Worm (Caenorhabditis elegans) whole organism, L1 larva: ENCODE results near the gene prp-8.

Source experiments
- C04F5.9 ChIP-seq: sonication (generic microtip); optimal IDR thresholded peaks from 2 replicates; lab custom pipeline; 2016; ENCODE audit warnings: missing genetic modification characterization, missing compliant biosample characterization
- C16A3.4 ChIP-seq: fragments of 150-350 bp; optimal IDR thresholded peaks from 2 replicates; lab custom pipeline; 2014; ENCODE audit warnings: missing biosample characterization, missing genetic modification characterization
- C34B4.2 ChIP-seq: sonication (generic microtip); optimal IDR thresholded peaks from 2 replicates; lab custom pipeline; 2017; ENCODE audit warnings: mild to moderate bottlenecking, missing genetic modification characterization, missing compliant biosample characterization
- Y116A8C.19 ChIP-seq: sonication (generic microtip); optimal IDR thresholded peaks from 2 replicates; lab custom pipeline; 2016; ENCODE audit warnings: missing compliant biosample characterization, missing genetic modification characterization, borderline replicate concordance
- alr-1 ChIP-seq: fragments of 200-800 bp; sonication (Bioruptor generic); optimal IDR thresholded peaks from 2 replicates; lab custom pipeline; 2018; ENCODE audit warnings: borderline replicate concordance, mild to moderate bottlenecking, missing genetic modification characterization, missing compliant biosample characterization
- ama-1 ChIP-seq: fragments of 150-350 bp; optimal IDR thresholded peaks from 2 replicates; lab custom pipeline; 2014
- ceh-63 ChIP-seq: fragments of 200-800 bp; sonication (Bioruptor generic); optimal IDR thresholded peaks from 2 replicates; lab custom pipeline; 2018; ENCODE audit warnings: mild to moderate bottlenecking, missing genetic modification characterization, missing compliant biosample characterization
- ceh-8 ChIP-seq: fragments of 200-800 bp; sonication (Bioruptor generic); optimal IDR thresholded peaks from 2 replicates; lab custom pipeline; 2018; ENCODE audit warnings: mild to moderate bottlenecking, missing genetic modification characterization, moderate library complexity, missing compliant biosample characterization
- ceh-90 ChIP-seq: sonication (generic microtip); optimal IDR thresholded peaks from 2 replicates; lab custom pipeline; 2016; ENCODE audit warnings: missing genetic modification characterization, missing compliant biosample characterization
- ces-1 ChIP-seq: fragments of 150-350 bp; optimal IDR thresholded peaks from 2 replicates; lab custom pipeline; 2014; ENCODE audit warnings: missing biosample characterization, missing genetic modification reagents, missing genetic modification characterization
- dsc-1 ChIP-seq: sonication (generic microtip); optimal IDR thresholded peaks from 2 replicates; lab custom pipeline; 2016; ENCODE audit warnings: mild to moderate bottlenecking, missing genetic modification characterization, missing compliant biosample characterization
- efl-3 ChIP-seq: fragments of 200-800 bp; sonication (Bioruptor generic); optimal IDR thresholded peaks from 2 replicates; lab custom pipeline; 2018; ENCODE audit warnings: mild to moderate bottlenecking, missing genetic modification characterization, missing compliant biosample characterization
- elt-3 ChIP-seq, 6 experiments: fragments of 150-350 bp in 1 of 6; sonication (generic microtip); optimal IDR thresholded peaks; 2 replicates each; lab custom pipeline; 2017 to 2018; ENCODE audit warnings: missing biosample characterization in 6 of 6, missing genetic modification characterization in 6 of 6, inconsistent platforms in 1 of 6
- ets-5 ChIP-seq: fragments of 200-800 bp; sonication (Bioruptor generic); IDR thresholded peaks from 2 replicates; pipeline ENCODE4 v1.3.6; 2022; ENCODE audit warnings: missing genetic modification characterization, missing compliant biosample characterization
- fkh-4 ChIP-seq: sonication (generic microtip); optimal IDR thresholded peaks from 2 replicates; lab custom pipeline; 2016; ENCODE audit warnings: missing compliant biosample characterization, missing genetic modification characterization, borderline replicate concordance
- fkh-8 ChIP-seq: sonication (generic microtip); optimal IDR thresholded peaks from 2 replicates; lab custom pipeline; 2016; ENCODE audit warnings: mild to moderate bottlenecking, missing genetic modification characterization, missing compliant biosample characterization
- fos-1 ChIP-seq: fragments of 150-350 bp; optimal IDR thresholded peaks from 2 replicates; lab custom pipeline; 2014; ENCODE audit warnings: missing biosample characterization, missing genetic modification characterization
- hlh-17 ChIP-seq: fragments of 200-800 bp; sonication (Bioruptor generic); optimal IDR thresholded peaks from 2 replicates; lab custom pipeline; 2018; ENCODE audit warnings: missing genetic modification characterization, mild to moderate bottlenecking, missing compliant biosample characterization, moderate library complexity, borderline replicate concordance
- hlh-4 ChIP-seq: sonication (generic microtip); optimal IDR thresholded peaks from 2 replicates; lab custom pipeline; 2016; ENCODE audit warnings: mild to moderate bottlenecking, missing genetic modification characterization, missing compliant biosample characterization
- irx-1 ChIP-seq: sonication (generic microtip); optimal IDR thresholded peaks from 2 replicates; lab custom pipeline; 2016; ENCODE audit warnings: missing genetic modification characterization, missing compliant biosample characterization
- isw-1 ChIP-seq: fragments of 200-800 bp; sonication (Bioruptor generic); IDR thresholded peaks from 2 replicates; pipeline ENCODE4 v1.3.6; 2022; ENCODE audit warnings: missing genetic modification characterization, missing compliant biosample characterization
- jun-1 ChIP-seq: fragments of 150-350 bp; optimal IDR thresholded peaks from 2 replicates; lab custom pipeline; 2014; ENCODE audit warnings: missing biosample characterization, missing genetic modification reagents, missing genetic modification characterization
- lin-13 ChIP-seq: fragments of 150-350 bp; optimal IDR thresholded peaks from 2 replicates; lab custom pipeline; 2014; ENCODE audit warnings: missing biosample characterization, missing genetic modification reagents, missing genetic modification characterization
- lin-14 ChIP-seq: fragments of 200-800 bp; sonication (Bioruptor generic); optimal IDR thresholded peaks from 2 replicates; lab custom pipeline; 2018; ENCODE audit warnings: mild to moderate bottlenecking, missing genetic modification characterization, moderate library complexity, missing compliant biosample characterization
- lin-15B ChIP-seq: fragments of 150-350 bp; sonication (generic microtip); optimal IDR thresholded peaks from 3 replicates; lab custom pipeline; 2014; ENCODE audit warnings: missing biosample characterization, missing genetic modification characterization
- lin-39 ChIP-seq: fragments of 150-350 bp; optimal IDR thresholded peaks from 2 replicates; lab custom pipeline; 2014; ENCODE audit warnings: missing biosample characterization, missing genetic modification reagents, missing genetic modification characterization
- lir-3 ChIP-seq: sonication (generic microtip); optimal IDR thresholded peaks from 2 replicates; lab custom pipeline; 2016; ENCODE audit warnings: mild to moderate bottlenecking, missing genetic modification characterization, moderate library complexity, missing compliant biosample characterization; ENCODE audit not compliant: poor library complexity
- mab-9 ChIP-seq: fragments of 200-800 bp; sonication (Bioruptor generic); IDR thresholded peaks from 2 replicates; pipeline ENCODE4 v1.3.6; 2022; ENCODE audit warnings: missing genetic modification reagents, missing genetic modification characterization, missing compliant biosample characterization
- mep-1 ChIP-seq: fragments of 150-350 bp; optimal IDR thresholded peaks from 2 replicates; lab custom pipeline; 2014; ENCODE audit warnings: missing biosample characterization, missing genetic modification characterization
- nhr-11 ChIP-seq: fragments of 150-350 bp; optimal IDR thresholded peaks from 2 replicates; lab custom pipeline; 2014; ENCODE audit warnings: missing biosample characterization, missing genetic modification characterization
- nhr-19 ChIP-seq: fragments of 200-800 bp; sonication (Bioruptor generic); conservative IDR thresholded peaks from 2 replicates; pipeline ENCODE4 v1.3.6; 2022; ENCODE audit warnings: missing genetic modification characterization, missing compliant biosample characterization
- nhr-237 ChIP-seq: fragments of 150-350 bp; optimal IDR thresholded peaks from 2 replicates; lab custom pipeline; 2014; ENCODE audit warnings: missing biosample characterization, missing genetic modification characterization
- nhr-28 ChIP-seq: fragments of 150-350 bp; optimal IDR thresholded peaks from 2 replicates; lab custom pipeline; 2014; ENCODE audit warnings: missing biosample characterization, missing genetic modification characterization
- nhr-71 ChIP-seq: sonication (generic microtip); optimal IDR thresholded peaks from 2 replicates; lab custom pipeline; 2016; ENCODE audit warnings: mild to moderate bottlenecking, missing genetic modification characterization, moderate library complexity, missing compliant biosample characterization
- nhr-77 ChIP-seq: fragments of 150-350 bp; optimal IDR thresholded peaks from 2 replicates; lab custom pipeline; 2014; ENCODE audit warnings: missing biosample characterization, missing genetic modification characterization
- nhr-90 ChIP-seq: sonication (generic microtip); optimal IDR thresholded peaks from 2 replicates; lab custom pipeline; 2016; ENCODE audit warnings: mild to moderate bottlenecking, missing genetic modification characterization, missing compliant biosample characterization; ENCODE audit not compliant: poor library complexity
- skn-1 ChIP-seq: fragments of 150-350 bp; optimal IDR thresholded peaks from 2 replicates; lab custom pipeline; 2014; ENCODE audit warnings: missing biosample characterization, missing genetic modification characterization
- snpc-4 ChIP-seq: fragments of 150-350 bp; optimal IDR thresholded peaks from 2 replicates; lab custom pipeline; 2014; ENCODE audit warnings: missing biosample characterization, missing genetic modification characterization
- sox-4 ChIP-seq: sonication (generic microtip); optimal IDR thresholded peaks from 2 replicates; lab custom pipeline; 2016; ENCODE audit warnings: missing genetic modification characterization, missing compliant biosample characterization
- sptf-1 ChIP-seq: fragments of 150-350 bp; optimal IDR thresholded peaks from 2 replicates; lab custom pipeline; 2014; ENCODE audit warnings: missing biosample characterization, missing genetic modification characterization
- swsn-7 ChIP-seq: sonication (generic microtip); optimal IDR thresholded peaks from 2 replicates; lab custom pipeline; 2016; ENCODE audit warnings: missing genetic modification characterization, missing compliant biosample characterization
- tlp-1 ChIP-seq: fragments of 150-350 bp; optimal IDR thresholded peaks from 2 replicates; lab custom pipeline; 2014; ENCODE audit warnings: missing biosample characterization, missing genetic modification characterization
- unc-30 ChIP-seq: sonication (generic microtip); optimal IDR thresholded peaks from 2 replicates; lab custom pipeline; 2017; ENCODE audit warnings: missing biosample characterization, missing genetic modification characterization
- unc-62 ChIP-seq: fragments of 150-350 bp; optimal IDR thresholded peaks from 2 replicates; lab custom pipeline; 2014; ENCODE audit warnings: missing biosample characterization, missing genetic modification reagents, missing genetic modification characterization
- unc-86 ChIP-seq: sonication (generic microtip); optimal IDR thresholded peaks from 2 replicates; lab custom pipeline; 2016; ENCODE audit warnings: missing genetic modification characterization, missing compliant biosample characterization
- vab-15 ChIP-seq: sonication (generic microtip); optimal IDR thresholded peaks from 2 replicates; lab custom pipeline; 2017; ENCODE audit warnings: missing genotype, mild to moderate bottlenecking, missing genetic modification characterization, missing compliant biosample characterization
- xbp-1 ChIP-seq: sonication (generic microtip); optimal IDR thresholded peaks from 2 replicates; lab custom pipeline; 2016; ENCODE audit warnings: missing genetic modification characterization, missing compliant biosample characterization
- zag-1 ChIP-seq: fragments of 150-350 bp; optimal IDR thresholded peaks from 2 replicates; lab custom pipeline; 2014; ENCODE audit warnings: missing biosample characterization, missing genetic modification characterization
- zip-4 ChIP-seq: fragments of 200-800 bp; sonication (Bioruptor generic); optimal IDR thresholded peaks from 2 replicates; lab custom pipeline; 2018; ENCODE audit warnings: mild to moderate bottlenecking, missing genetic modification characterization, moderate library complexity, missing compliant biosample characterization

The prp-8 gene

DNA sequence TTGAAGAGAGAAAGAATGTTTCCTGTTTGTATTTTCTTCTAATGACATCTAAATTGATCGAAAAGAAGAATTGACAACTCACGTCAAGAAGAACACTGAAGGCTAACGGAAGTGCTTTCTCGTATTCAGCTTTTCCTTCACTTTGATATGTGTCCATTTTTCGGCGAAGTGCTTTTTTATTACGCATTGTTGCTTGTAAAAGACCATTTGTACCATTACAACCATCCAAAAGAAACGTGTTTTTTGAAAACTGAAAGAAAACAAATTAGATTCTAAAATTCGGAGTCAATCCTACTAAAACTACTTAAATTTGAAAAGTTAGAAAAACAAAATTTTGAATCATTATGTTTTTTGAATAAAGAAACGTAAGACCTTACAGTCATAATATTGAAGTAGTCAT, 34.9 kb downstream of the prp-8 start:
- no peak for TF ChIP-seq snpc-4 (tag; lab: Kevin White, UChicago)

DNA sequence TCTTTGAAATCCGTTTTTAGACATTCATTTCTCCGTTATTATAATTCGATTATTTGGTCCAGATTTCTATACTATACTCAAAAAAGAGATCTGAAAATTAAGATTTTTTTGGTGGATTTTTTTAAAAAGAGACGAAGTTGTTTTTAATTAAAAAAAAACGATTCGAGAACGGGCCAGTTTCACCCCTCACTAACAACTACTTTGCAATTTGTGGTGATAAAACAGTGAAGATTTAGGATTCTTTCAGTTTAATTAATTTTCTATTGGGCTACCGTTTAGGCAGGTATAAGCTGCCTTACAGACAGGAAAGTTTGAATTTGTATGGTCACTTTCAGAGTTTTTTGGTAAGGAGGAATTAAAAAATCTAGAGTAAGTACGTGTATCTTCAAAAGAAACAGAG, 36.9 kb downstream of the prp-8 start, which contains the start of gene unc-36:
Gene unc-36, minus strand, starts transcription at position 101 of the 400 bp plus-strand sequence.
- TF ChIP-seq ceh-8 (GFP tag; lab: Kevin White, UChicago), result no peak
- TF ChIP-seq C16A3.4 (tag; lab: Kevin White, UChicago), result no peak
- no peak for TF ChIP-seq mab-9 (GFP tag; lab: Robert Waterston, UW)
- TF ChIP-seq C34B4.2 (tag; lab: Kevin White, UChicago), result no peak
- no peak for TF ChIP-seq skn-1
- no peak for TF ChIP-seq nhr-11
- no peak for TF ChIP-seq ama-1 (lab: Kevin White, UChicago)
- no peak for TF ChIP-seq Y116A8C.19 (tag; lab: Kevin White, UChicago)
- TF ChIP-seq alr-1, result no peak
- TF ChIP-seq nhr-28, result no peak
- TF ChIP-seq zip-4 (GFP tag; lab: Kevin White, UChicago), result no peak
- no peak for TF ChIP-seq nhr-77
- TF ChIP-seq fos-1 (tag; lab: Kevin White, UChicago), result no peak
- TF ChIP-seq fkh-8 (tag; lab: Kevin White, UChicago), result no peak
- no peak for TF ChIP-seq zag-1 (tag; lab: Kevin White, UChicago)
- no peak for TF ChIP-seq lir-3 (tag; lab: Kevin White, UChicago)
- TF ChIP-seq isw-1, result no peak
- no peak for TF ChIP-seq sptf-1 (tag; lab: Kevin White, UChicago)
- TF ChIP-seq hlh-17 (GFP tag; lab: Kevin White, UChicago), result no peak
- no peak for TF ChIP-seq efl-3 (GFP tag; lab: Kevin White, UChicago)

DNA sequence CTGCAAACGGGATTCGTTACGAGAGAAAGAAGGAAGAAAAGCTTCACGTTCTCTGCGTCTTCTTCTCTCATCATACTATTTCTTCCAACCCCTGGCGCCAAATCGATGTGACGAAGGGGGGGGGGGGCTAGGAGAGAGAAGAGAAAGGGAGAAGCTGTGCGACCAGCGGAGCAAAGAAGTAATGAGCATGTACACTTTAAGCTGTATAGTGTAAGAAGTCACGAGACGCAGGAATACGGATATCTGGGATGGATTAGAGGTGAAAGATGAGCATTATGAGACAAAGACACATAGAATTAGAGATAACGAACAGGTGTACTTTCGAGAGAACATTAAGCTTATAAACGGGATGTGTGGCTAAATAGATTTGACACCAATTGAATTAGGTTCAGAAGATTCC, 37.6 kb downstream of the prp-8 start:
- TF ChIP-seq mab-9 (GFP tag; lab: Robert Waterston, UW) (no peak), sptf-1 (tag; lab: Kevin White, UChicago) (no peak), jun-1 (tag; lab: Kevin White, UChicago) (no peak), C16A3.4 (tag; lab: Kevin White, UChicago) (no peak), ets-5 (no peak), ceh-90 (tag; lab: Kevin White, UChicago) (no peak), mep-1 (tag; lab: Kevin White, UChicago) (peak; percentile 26), nhr-90 (tag; lab: Kevin White, UChicago) (no peak), unc-30 (no peak), nhr-11 (no peak), nhr-237 (tag; lab: Kevin White, UChicago) (no peak), sox-4 (tag; lab: Kevin White, UChicago) (no peak), xbp-1 (tag; lab: Kevin White, UChicago) (peak; percentile 3), nhr-71 (tag; lab: Kevin White, UChicago) (peak; percentile 76), C04F5.9 (tag; lab: Kevin White, UChicago) (no peak), lin-14 (peak; percentile 94), fkh-8 (tag; lab: Kevin White, UChicago) (peak; percentile 79), vab-15 (tag; lab: Kevin White, UChicago) (no peak), ces-1 (GFP tag; lab: Kevin White, UChicago) (no peak), alr-1 (no peak), ceh-8 (GFP tag; lab: Kevin White, UChicago) (no peak), dsc-1 (tag; lab: Kevin White, UChicago) (peak; percentile 76), nhr-77 (no peak), unc-62 (GFP tag; lab: Kevin White, UChicago) (no peak), lin-15B (tag; lab: Kevin White, UChicago) (no peak), unc-86 (peak; percentile 60), tlp-1 (tag; lab: Kevin White, UChicago) (no peak), irx-1 (tag; lab: Kevin White, UChicago) (no peak), lin-39 (tag; lab: Kevin White, UChicago) (no peak), nhr-19 (GFP tag; lab: Robert Waterston, UW) (peak; percentile 49), swsn-7 (tag; lab: Kevin White, UChicago) (peak; percentile 56), lir-3 (tag; lab: Kevin White, UChicago) (peak; percentile 19), lin-13 (GFP tag; lab: Kevin White, UChicago) (no peak), ceh-63 (GFP tag; lab: Kevin White, UChicago) (no peak), hlh-4 (tag; lab: Kevin White, UChicago) (no peak), fkh-4 (tag; lab: Kevin White, UChicago) (no peak), elt-3 (tag; optimal IDR thresholded peaks at IDR 0.05; lab: Kevin White, UChicago) (no peak)
